Fruit fly (Drosophila melanogaster) whole organism, prepupa: ENCODE data around the gene ScsbetaA.

Experiments
- Blimp-1 ChIP-seq: fragments of 200-800 bp; sonication (Bioruptor generic); optimal IDR thresholded peaks from 3 replicates; lab custom pipeline; 2017; ENCODE audit warnings: missing biosample characterization, missing genetic modification characterization, mild to moderate bottlenecking, moderate library complexity, missing genetic modification reagents
- CG10631 ChIP-seq: fragments of 200-800 bp; sonication (Bioruptor generic); optimal IDR thresholded peaks from 2 replicates; lab custom pipeline; 2016; ENCODE audit warnings: missing biosample characterization, missing genetic modification characterization
- CG11294 ChIP-seq: fragments of 200-800 bp; sonication (Bioruptor generic); IDR thresholded peaks from 2 replicates; pipeline ENCODE4 v1.3.6; 2022; ENCODE audit warnings: missing biosample characterization, missing genetic modification characterization
- CG11762 ChIP-seq: fragments of 200-800 bp; sonication (Bioruptor generic); optimal IDR thresholded peaks from 3 replicates; lab custom pipeline; 2016; ENCODE audit warnings: missing biosample characterization, missing genetic modification characterization; ENCODE audit not compliant: insufficient read depth
- CG1621 ChIP-seq: fragments of 200-800 bp; sonication (Bioruptor generic); optimal IDR thresholded peaks from 3 replicates; lab custom pipeline; 2018; ENCODE audit warnings: missing biosample characterization, mild to moderate bottlenecking, missing genetic modification characterization
- CG16779 ChIP-seq: fragments of 200-800 bp; sonication (Bioruptor generic); optimal IDR thresholded peaks from 3 replicates; lab custom pipeline; 2017; ENCODE audit warnings: missing biosample characterization, mild to moderate bottlenecking, missing genetic modification characterization
- CG31627 ChIP-seq: fragments of 200-800 bp; sonication (Bioruptor generic); optimal IDR thresholded peaks from 3 replicates; lab custom pipeline; 2016; ENCODE audit warnings: missing biosample characterization, missing genetic modification characterization
- CG32006 ChIP-seq: fragments of 200-800 bp; sonication (Bioruptor generic); optimal IDR thresholded peaks from 3 replicates; lab custom pipeline; 2017; ENCODE audit warnings: missing biosample characterization, mild to moderate bottlenecking, missing genetic modification characterization
- CG34406 ChIP-seq: fragments of 200-800 bp; sonication (Bioruptor generic); optimal IDR thresholded peaks from 3 replicates; lab custom pipeline; 2016; ENCODE audit warnings: missing biosample characterization, missing genetic modification characterization
- CG3919 ChIP-seq: fragments of 200-800 bp; sonication (Bioruptor generic); optimal IDR thresholded peaks from 3 replicates; lab custom pipeline; 2016; ENCODE audit warnings: missing biosample characterization, missing genetic modification characterization
- CG4318 ChIP-seq: fragments of 200-800 bp; sonication (Bioruptor generic); optimal IDR thresholded peaks from 3 replicates; lab custom pipeline; 2017; ENCODE audit warnings: missing biosample characterization, mild to moderate bottlenecking, missing genetic modification characterization
- CG6163 ChIP-seq: fragments of 200-800 bp; sonication (Bioruptor generic); IDR thresholded peaks from 3 replicates; pipeline ENCODE4 v1.3.6; 2022; ENCODE audit warnings: missing biosample characterization, missing genetic modification characterization
- CG6792 ChIP-seq: fragments of 200-800 bp; sonication (Bioruptor generic); optimal IDR thresholded peaks from 3 replicates; lab custom pipeline; 2016; ENCODE audit warnings: missing biosample characterization, missing genetic modification characterization
- CG6808 ChIP-seq: fragments of 200-800 bp; sonication (Bioruptor generic); optimal IDR thresholded peaks from 3 replicates; lab custom pipeline; 2017; ENCODE audit warnings: missing biosample characterization, missing genetic modification characterization, mild to moderate bottlenecking, moderate library complexity, missing genetic modification reagents
- CG7368 ChIP-seq: fragments of 200-800 bp; sonication (Bioruptor generic); optimal IDR thresholded peaks from 3 replicates; lab custom pipeline; 2016; ENCODE audit warnings: missing biosample characterization, missing genetic modification characterization
- CG8632 ChIP-seq: fragments of 200-800 bp; sonication (Bioruptor generic); optimal IDR thresholded peaks from 3 replicates; lab custom pipeline; 2016; ENCODE audit warnings: missing biosample characterization, missing genetic modification characterization
- CG9139 ChIP-seq: fragments of 200-800 bp; sonication (Bioruptor generic); optimal IDR thresholded peaks from 3 replicates; lab custom pipeline; 2017; ENCODE audit warnings: missing biosample characterization, mild to moderate bottlenecking, missing genetic modification characterization
- Eip75B ChIP-seq: fragments of 200-800 bp; sonication (Bioruptor generic); optimal IDR thresholded peaks from 3 replicates; lab custom pipeline; 2016; ENCODE audit warnings: missing biosample characterization, missing genetic modification characterization
- Eip78C ChIP-seq: fragments of 200-800 bp; sonication (Bioruptor generic); peaks from one replicate; lab custom pipeline; 2016; ENCODE audit warnings: missing biosample characterization, missing genetic modification characterization
- Ets21C ChIP-seq: fragments of 200-800 bp; sonication (Bioruptor generic); optimal IDR thresholded peaks from 3 replicates; lab custom pipeline; 2016; ENCODE audit warnings: missing biosample characterization, missing genetic modification characterization
- Gug ChIP-seq: fragments of 200-800 bp; sonication (Bioruptor generic); IDR thresholded peaks from 2 replicates; pipeline ENCODE4 v1.3.6; 2022; ENCODE audit warnings: missing biosample characterization, missing genetic modification characterization
- Hr38 ChIP-seq: sonication (Bioruptor generic); optimal IDR thresholded peaks from 2 replicates; lab custom pipeline; 2016; ENCODE audit warnings: missing biosample characterization, missing genetic modification characterization
- Hr39 ChIP-seq: fragments of 200-800 bp; sonication (Bioruptor generic); optimal IDR thresholded peaks from 2 replicates; lab custom pipeline; 2016; ENCODE audit warnings: missing biosample characterization, missing genetic modification characterization
- Lpt ChIP-seq: fragments of 200-800 bp; sonication (Bioruptor generic); optimal IDR thresholded peaks from 3 replicates; lab custom pipeline; 2016; ENCODE audit warnings: missing biosample characterization, missing genetic modification characterization
- OdsH ChIP-seq: fragments of 200-800 bp; sonication (Bioruptor generic); optimal IDR thresholded peaks from 3 replicates; lab custom pipeline; 2016; ENCODE audit warnings: missing biosample characterization, missing genetic modification characterization
- Sox102F ChIP-seq: fragments of 200-800 bp; sonication (Bioruptor generic); optimal IDR thresholded peaks from 2 replicates; lab custom pipeline; 2016; ENCODE audit warnings: missing biosample characterization, mild to moderate bottlenecking, missing genetic modification characterization
- Sox14 ChIP-seq: fragments of 200-800 bp; sonication (Bioruptor generic); optimal IDR thresholded peaks from 3 replicates; lab custom pipeline; 2016; ENCODE audit warnings: missing biosample characterization, missing genetic modification characterization
- Sox15 ChIP-seq: fragments of 200-800 bp; sonication (Bioruptor generic); optimal IDR thresholded peaks from 3 replicates; lab custom pipeline; 2016; ENCODE audit warnings: missing biosample characterization, missing genetic modification characterization
- achi ChIP-seq: fragments of 200-800 bp; sonication (Bioruptor generic); optimal IDR thresholded peaks from 3 replicates; lab custom pipeline; 2016; ENCODE audit warnings: missing biosample characterization, missing genetic modification characterization
- cyc ChIP-seq: fragments of 200-800 bp; sonication (Bioruptor generic); optimal IDR thresholded peaks from 3 replicates; lab custom pipeline; 2016; ENCODE audit warnings: missing biosample characterization, missing genetic modification characterization
- dac ChIP-seq: fragments of 200-800 bp; sonication (Bioruptor generic); optimal IDR thresholded peaks from 2 replicates; lab custom pipeline; 2017; ENCODE audit warnings: missing biosample characterization, mild to moderate bottlenecking, missing genetic modification characterization
- dsx ChIP-seq: fragments of 200-800 bp; optimal IDR thresholded peaks from 3 replicates; lab custom pipeline; 2019; ENCODE audit warnings: missing biosample characterization, mild to moderate bottlenecking, missing genetic modification characterization, moderate library complexity; ENCODE audit not compliant: poor library complexity, severe bottlenecking
- eg ChIP-seq: fragments of 200-800 bp; sonication (Bioruptor generic); IDR thresholded peaks from 3 replicates; pipeline ENCODE4 v1.3.6; 2022; ENCODE audit warnings: missing biosample characterization, missing genetic modification characterization
- esn ChIP-seq: fragments of 200-800 bp; sonication (Bioruptor generic); optimal IDR thresholded peaks from 2 replicates; lab custom pipeline; 2016; ENCODE audit warnings: missing biosample characterization, mild to moderate bottlenecking, missing genetic modification characterization, moderate library complexity
- fd59A ChIP-seq: fragments of 200-800 bp; sonication (Bioruptor generic); optimal IDR thresholded peaks from 2 replicates; lab custom pipeline; 2017; ENCODE audit warnings: missing biosample characterization, mild to moderate bottlenecking, missing genetic modification characterization, missing genetic modification reagents
- fd85E ChIP-seq: fragments of 200-800 bp; sonication (Bioruptor generic); optimal IDR thresholded peaks from 3 replicates; lab custom pipeline; 2016; ENCODE audit warnings: missing biosample characterization, missing genetic modification characterization
- fkh ChIP-seq: fragments of 200-800 bp; sonication (Bioruptor generic); optimal IDR thresholded peaks from 3 replicates; lab custom pipeline; 2017; ENCODE audit warnings: missing biosample characterization, mild to moderate bottlenecking, missing genetic modification characterization, moderate library complexity
- lz ChIP-seq: fragments of 200-800 bp; sonication (Bioruptor generic); optimal IDR thresholded peaks from 3 replicates; lab custom pipeline; 2016; ENCODE audit warnings: missing biosample characterization, missing genetic modification characterization
- net ChIP-seq: fragments of 200-800 bp; sonication (Bioruptor generic); optimal IDR thresholded peaks from 3 replicates; lab custom pipeline; 2016; ENCODE audit warnings: missing biosample characterization, missing genetic modification characterization
- pdm3 ChIP-seq: fragments of 200-800 bp; sonication (Bioruptor generic); optimal IDR thresholded peaks from 3 replicates; lab custom pipeline; 2016; ENCODE audit warnings: missing biosample characterization, missing genetic modification characterization
- salr ChIP-seq, 2 experiments: fragments of 200-800 bp; sonication (Bioruptor generic); optimal IDR thresholded peaks; 3 replicates each; lab custom pipeline; 2016 to 2018; ENCODE audit warnings: missing biosample characterization in 2 of 2, missing genetic modification characterization in 2 of 2, mild to moderate bottlenecking in 1 of 2
- ss ChIP-seq, 2 experiments: fragments of 200-800 bp; sonication (Bioruptor generic); optimal IDR thresholded peaks; 2 replicates in 1 of 2; 3 replicates in 1 of 2; lab custom pipeline; 2017 to 2018; ENCODE audit warnings: mild to moderate bottlenecking in 2 of 2, missing biosample characterization in 2 of 2, missing genetic modification characterization in 2 of 2, moderate library complexity in 1 of 2
- svp ChIP-seq: fragments of 200-800 bp; sonication (Bioruptor generic); peaks from one replicate; lab custom pipeline; 2016; ENCODE audit warnings: missing biosample characterization, missing genetic modification characterization
- topi ChIP-seq: fragments of 200-800 bp; sonication (Bioruptor generic); optimal IDR thresholded peaks from 3 replicates; lab custom pipeline; 2016; ENCODE audit warnings: missing biosample characterization, missing genetic modification characterization
- vri ChIP-seq: fragments of 200-800 bp; sonication (Bioruptor generic); optimal IDR thresholded peaks from 3 replicates; lab custom pipeline; 2016; ENCODE audit warnings: missing biosample characterization, mild to moderate bottlenecking, missing genetic modification characterization

ScsbetaA gene

DNA sequence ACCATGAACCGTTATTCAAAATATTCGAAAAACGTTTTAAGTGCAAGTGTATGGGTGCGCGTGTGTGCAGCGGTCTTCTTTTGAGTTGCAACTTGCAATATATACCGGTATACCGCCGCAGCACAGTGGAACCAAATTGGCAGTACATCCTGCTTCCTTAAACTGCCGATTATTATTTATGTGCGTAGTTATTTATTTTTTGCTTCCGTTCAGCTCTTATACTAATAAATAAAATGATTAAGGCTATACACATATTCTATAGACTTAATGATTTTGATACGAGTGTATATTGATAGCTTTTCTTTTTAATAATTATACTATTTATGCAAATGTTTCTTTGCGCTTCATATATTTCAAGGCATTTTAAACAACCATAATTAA, 31.4 kb downstream of the ScsbetaA start (continued):
- TF ChIP-seq CG11294 (no peak), CG1621 (no peak), dsx (GFP tag; lab: Kevin White, UChicago) (no peak), CG3919 (GFP tag; lab: Kevin White, UChicago) (no peak), CG6163 (GFP tag; lab: Robert Waterston, UW) (peak; percentile 34; the same call in 1 of the 3 replicates), CG34406 (GFP tag; lab: Kevin White, UChicago) (no peak), Eip75B (GFP tag; lab: Kevin White, UChicago) (no peak), CG16779 (tag; lab: Kevin White, UChicago) (no peak), Lpt (no peak), Hr39 (GFP tag; lab: Kevin White, UChicago) (peak; percentile 21), Eip78C (GFP tag; lab: Kevin White, UChicago) (peak; percentile 75)

- no peak for TF ChIP-seq ss (GFP tag; optimal IDR thresholded peaks at IDR 0.05; lab: Kevin White, UChicago)
- no peak for TF ChIP-seq dac (GFP tag; lab: Kevin White, UChicago)
- TF ChIP-seq CG4318 (GFP tag; lab: Kevin White, UChicago), result no peak
- no peak for TF ChIP-seq Blimp-1 (GFP tag; lab: Kevin White, UChicago)
- TF ChIP-seq CG6792 (GFP tag; lab: Kevin White, UChicago), result no peak
- TF ChIP-seq eg (GFP tag; lab: Robert Waterston, UW), result no peak
- no peak for TF ChIP-seq CG16779 (tag; lab: Kevin White, UChicago)
- TF ChIP-seq CG11762 (GFP tag; lab: Kevin White, UChicago), result no peak
- TF ChIP-seq, all 60 proteins: peak for 0
These were observed 32.2 kb downstream of the ScsbetaA start for dm6 chr3R:8970707-8971106.

dm6 chr3R:8971794-8972193, 33.3 kb downstream of the ScsbetaA start:
- no peak for TF ChIP-seq CG9139 (GFP tag; lab: Kevin White, UChicago)
- peak; percentile 42 for TF ChIP-seq Lpt
- TF ChIP-seq fd59A (GFP tag; lab: Kevin White, UChicago), result no peak
- TF ChIP-seq CG7368 (GFP tag; lab: Kevin White, UChicago), result no peak
- no peak for TF ChIP-seq CG10631 (GFP tag; lab: Kevin White, UChicago)
- TF ChIP-seq topi (GFP tag; lab: Kevin White, UChicago), result no peak
- no peak for TF ChIP-seq CG34406 (GFP tag; lab: Kevin White, UChicago)
- TF ChIP-seq pdm3 (GFP tag; lab: Kevin White, UChicago), result no peak
- peak; percentile 41 for TF ChIP-seq CG32006 (GFP tag; lab: Kevin White, UChicago)
- TF ChIP-seq Hr38 (GFP tag; lab: Kevin White, UChicago), result no peak
- TF ChIP-seq cyc (GFP tag; lab: Kevin White, UChicago), result no peak
- TF ChIP-seq CG3919 (GFP tag; lab: Kevin White, UChicago), result peak; percentile 2
- TF ChIP-seq achi (GFP tag; lab: Kevin White, UChicago), result peak; percentile 30
- TF ChIP-seq lz (GFP tag; lab: Kevin White, UChicago), result no peak
- no peak for TF ChIP-seq Sox102F (GFP tag; lab: Kevin White, UChicago)
- peak; percentile 72 for TF ChIP-seq Eip75B (GFP tag; lab: Kevin White, UChicago)
- peak; percentile 25 to 76 for TF ChIP-seq ss (GFP tag; optimal IDR thresholded peaks at IDR 0.05; lab: Kevin White, UChicago)
- TF ChIP-seq Sox15 (GFP tag; lab: Kevin White, UChicago), result no peak
- TF ChIP-seq CG8632 (GFP tag; lab: Kevin White, UChicago), result peak; percentile 20
- TF ChIP-seq esn (GFP tag; lab: Kevin White, UChicago), result no peak
- TF ChIP-seq net (GFP tag; lab: Kevin White, UChicago), result no peak
- peak; percentile 50 for TF ChIP-seq CG16779 (tag; lab: Kevin White, UChicago)
- peak; percentile 43 for TF ChIP-seq CG6808 (GFP tag; lab: Kevin White, UChicago)
- TF ChIP-seq fd85E (GFP tag; lab: Kevin White, UChicago), result no peak
- TF ChIP-seq dac (GFP tag; lab: Kevin White, UChicago), result peak; percentile 38
- TF ChIP-seq OdsH (GFP tag; lab: Kevin White, UChicago), result no peak
- no peak for TF ChIP-seq Gug
- peak; percentile 89 for TF ChIP-seq Blimp-1 (GFP tag; lab: Kevin White, UChicago)
- no peak for TF ChIP-seq svp (GFP tag; lab: Kevin White, UChicago)
- TF ChIP-seq Hr39 (GFP tag; lab: Kevin White, UChicago), result no peak
- peak; percentile 65 for TF ChIP-seq Eip78C (GFP tag; lab: Kevin White, UChicago)
- TF ChIP-seq dsx (GFP tag; lab: Kevin White, UChicago), result peak; percentile 13
- TF ChIP-seq CG4318 (GFP tag; lab: Kevin White, UChicago), result no peak
- peak in 1 of 2 experiments; percentile 39 for TF ChIP-seq salr (GFP tag; optimal IDR thresholded peaks at IDR 0.05; lab: Kevin White, UChicago)
- TF ChIP-seq eg (GFP tag; lab: Robert Waterston, UW), result peak; percentile 70
- TF ChIP-seq CG6163 (GFP tag; lab: Robert Waterston, UW), result peak; percentile 62
- no peak for TF ChIP-seq fkh (GFP tag; lab: Kevin White, UChicago)
- no peak for TF ChIP-seq Ets21C (GFP tag; lab: Kevin White, UChicago)
- no peak for TF ChIP-seq CG11294
- no peak for TF ChIP-seq vri (GFP tag; lab: Kevin White, UChicago)
- no peak for TF ChIP-seq CG31627 (GFP tag; lab: Kevin White, UChicago)
- TF ChIP-seq CG1621, result peak; percentile 29
- no peak for TF ChIP-seq Sox14 (GFP tag; lab: Kevin White, UChicago)
